Worm (Caenorhabditis elegans) whole organism, midembryonic: Measurements from ENCODE around the gene ugt-24.

Source experiments
- T22C8.4 ChIP-seq: fragments of 200-800 bp; sonication (Bioruptor generic); IDR thresholded peaks from 2 replicates; pipeline ENCODE4 v1.3.6; 2022; ENCODE audit warnings: missing genetic modification characterization, missing compliant biosample characterization
- flt-1 ChIP-seq: fragments of 200-800 bp; sonication (Bioruptor generic); IDR thresholded peaks from 2 replicates; pipeline ENCODE4 v1.3.6; 2022; ENCODE audit warnings: missing genetic modification characterization, missing compliant biosample characterization
- klf-2 ChIP-seq: fragments of 200-800 bp; sonication (Bioruptor generic); conservative IDR thresholded peaks from 2 replicates; pipeline ENCODE4 v1.3.6; 2022; ENCODE audit warnings: missing genetic modification reagents, missing genetic modification characterization, missing compliant biosample characterization
- med-1 ChIP-seq: sonication (generic microtip); optimal IDR thresholded peaks from 2 replicates; lab custom pipeline; 2017; ENCODE audit warnings: missing genetic modification characterization, mild to moderate bottlenecking, missing compliant biosample characterization, antibody characterized with exemption, missing genetic modification reagents; ENCODE audit not compliant: insufficient read depth
- tab-1 ChIP-seq: fragments of 200-800 bp; sonication (Bioruptor generic); IDR thresholded peaks from 2 replicates; pipeline ENCODE4 v1.3.6; 2022; ENCODE audit warnings: missing genetic modification characterization, missing compliant biosample characterization
- ztf-23 ChIP-seq: fragments of 200-800 bp; sonication (Bioruptor generic); IDR thresholded peaks from 2 replicates; pipeline ENCODE4 v1.3.6; 2022; ENCODE audit warnings: missing genetic modification reagents, missing genetic modification characterization, missing compliant biosample characterization
- ztf-29 ChIP-seq: fragments of 200-800 bp; sonication (Bioruptor generic); IDR thresholded peaks from 2 replicates; pipeline ENCODE4 v1.3.6; 2022; ENCODE audit warnings: missing genetic modification reagents, missing genetic modification characterization, missing compliant biosample characterization

DNA sequence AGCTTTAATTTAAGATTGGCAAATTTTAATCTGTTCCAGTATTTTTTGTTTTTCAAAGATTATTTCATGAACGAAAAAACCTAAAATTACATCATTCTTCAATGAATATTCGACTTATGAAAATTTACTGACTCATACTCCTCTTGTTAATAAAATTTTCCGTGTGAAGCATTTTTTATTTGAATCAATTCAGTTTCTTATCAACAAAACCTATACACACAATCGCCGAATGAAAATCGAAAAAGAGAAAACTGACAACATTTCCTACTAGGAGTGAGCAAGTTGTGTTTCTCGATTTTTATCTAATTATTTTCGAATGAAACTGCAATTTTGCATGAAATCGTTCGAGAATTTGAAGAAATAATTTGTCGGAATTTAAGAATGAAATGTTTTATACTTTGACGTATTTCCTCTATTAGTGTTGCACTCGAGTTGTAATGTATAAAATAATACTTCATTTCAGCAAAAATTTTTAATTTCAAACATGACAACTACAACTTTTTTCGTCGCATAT is 20.1 kb upstream of the ugt-24 start, which contains the start of gene F58F9.4:
- TF ChIP-seq flt-1 (GFP tag; lab: Robert Waterston, UW) (no peak), ztf-29 (no peak), med-1 (GFP tag; lab: Kevin White, UChicago) (no peak), klf-2 (GFP tag; lab: Robert Waterston, UW) (no peak), ztf-23 (GFP tag; lab: Robert Waterston, UW) (no peak), T22C8.4 (GFP tag; lab: Robert Waterston, UW) (no peak), tab-1 (GFP tag; lab: Robert Waterston, UW) (no peak)
